Worm (Caenorhabditis elegans) whole organism, late embryonic: Measurements from ENCODE around the gene C24D10.5.

ENCODE experiments used
- ama-1 ChIP-seq: fragments of 150-350 bp; optimal IDR thresholded peaks from 2 replicates; lab custom pipeline; 2014
- ceh-34 ChIP-seq: sonication (generic microtip); optimal IDR thresholded peaks from 2 replicates; lab custom pipeline; 2016; ENCODE audit warnings: mild to moderate bottlenecking, missing genetic modification characterization, missing compliant biosample characterization
- pqm-1 ChIP-seq: sonication (generic microtip); optimal IDR thresholded peaks from 2 replicates; lab custom pipeline; 2016; ENCODE audit warnings: missing genetic modification characterization, missing compliant biosample characterization
- rnt-1 ChIP-seq: sonication (generic microtip); optimal IDR thresholded peaks from 2 replicates; lab custom pipeline; 2016; ENCODE audit warnings: missing genetic modification characterization, missing compliant biosample characterization
- tbx-2 ChIP-seq: sonication (generic microtip); optimal IDR thresholded peaks from 2 replicates; lab custom pipeline; 2016; ENCODE audit warnings: missing genetic modification characterization, missing compliant biosample characterization

DNA sequence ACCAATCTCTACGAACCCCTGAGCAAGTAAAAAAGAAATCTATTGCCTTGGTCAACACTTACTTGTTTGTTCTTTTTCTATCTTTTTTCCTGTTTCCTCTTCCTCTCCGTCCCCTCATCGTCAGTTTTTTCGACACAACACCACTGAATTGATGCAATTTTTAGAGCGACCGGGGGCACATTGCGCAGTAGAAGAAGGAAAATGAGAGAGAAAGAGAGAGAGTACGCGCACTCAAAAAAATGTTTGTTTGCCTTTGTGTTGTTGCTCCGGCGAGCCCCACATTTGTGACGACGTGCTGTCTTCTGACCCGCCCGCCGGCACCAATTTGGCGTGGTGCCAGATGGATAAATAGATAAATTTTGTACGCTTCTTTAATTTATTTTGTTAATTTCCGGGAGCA, 49.7 kb upstream of the C24D10.5 start:
- TF ChIP-seq tbx-2 (tag; lab: Kevin White, UChicago) (peak; percentile 52), ama-1 (lab: Kevin White, UChicago) (no peak), pqm-1 (tag; lab: Kevin White, UChicago) (no peak), rnt-1 (tag; lab: Kevin White, UChicago) (no peak), ceh-34 (tag; lab: Kevin White, UChicago) (no peak)
